Fruit fly (Drosophila melanogaster): ENCODE data around the gene Ubc7.

Gene Ubc7

DNA sequence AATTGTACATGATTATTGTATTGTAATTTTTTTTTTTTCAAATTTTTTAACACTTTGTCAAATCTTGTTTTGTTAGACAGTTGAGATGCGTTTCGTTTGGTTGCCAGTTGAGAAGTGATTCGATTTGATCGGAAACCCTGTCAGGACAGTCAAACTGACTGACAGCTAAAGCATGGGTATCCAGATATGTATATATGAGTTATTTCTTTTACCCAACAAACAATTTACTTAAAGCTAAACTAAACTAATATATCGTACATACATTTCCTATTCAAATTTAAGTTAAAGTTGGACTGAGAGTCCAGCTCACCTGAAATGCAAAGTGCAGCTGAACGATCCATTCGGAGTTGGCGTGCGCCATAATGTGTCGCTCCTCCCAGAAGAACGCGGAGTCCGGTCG lies 38.7 kb downstream of the Ubc7 start, which contains the start of gene CG9777:
Gene CG9777 (minus strand): TSS at position 101 of the 400 bp plus-strand sequence.
- TF ChIP-seq Sox15 (GFP tag; optimal IDR thresholded peaks at IDR 0.05) (no peak), lz (GFP tag; optimal IDR thresholded peaks at IDR 0.05) (no peak), Hr39 (GFP tag; optimal IDR thresholded peaks at IDR 0.05) (no peak), Blimp-1 (GFP tag; optimal IDR thresholded peaks at IDR 0.05) (no peak), Ets21C (GFP tag; optimal IDR thresholded peaks at IDR 0.05) (no peak), CG8119 (GFP tag; IDR thresholded peaks at IDR 0.05) (no peak), CG7368 (GFP tag; optimal IDR thresholded peaks at IDR 0.05) (no peak), dac (GFP tag; optimal IDR thresholded peaks at IDR 0.05) (no peak), OdsH (GFP tag; optimal IDR thresholded peaks at IDR 0.05) (no peak), CG1621 (tag; optimal IDR thresholded peaks at IDR 0.05) (no peak)

dm6 chrX:16633181-16633957 lies 39.9 kb downstream of the Ubc7 start:
- TF ChIP-seq CG3032 (tag; optimal IDR thresholded peaks at IDR 0.05) (no peak), OdsH (GFP tag; optimal IDR thresholded peaks at IDR 0.05) (no peak), CG6808 (GFP tag; optimal IDR thresholded peaks at IDR 0.05) (peak; percentile 70), Eip93F (GFP tag; optimal IDR thresholded peaks at IDR 0.05) (no peak), CG11902 (GFP tag; optimal IDR thresholded peaks at IDR 0.05) (no peak), Sox102F (GFP tag; optimal IDR thresholded peaks at IDR 0.05) (no peak), CG3919 (GFP tag; optimal IDR thresholded peaks at IDR 0.05) (no peak), CG34406 (GFP tag; optimal IDR thresholded peaks at IDR 0.05) (no peak), Gug (GFP tag; IDR thresholded peaks at IDR 0.05) (0 out of 2 replicates have a peak, but pooled peaks have one; percentile 28), CG11762 (GFP tag; optimal IDR thresholded peaks at IDR 0.05; ENCODE audit: insufficient read depth) (no peak), CG10669 (GFP tag; optimal IDR thresholded peaks at IDR 0.05) (no peak), Met (GFP tag; optimal IDR thresholded peaks at IDR 0.05) (no peak), Ets21C (GFP tag; optimal IDR thresholded peaks at IDR 0.05) (no peak), Smox (GFP tag; optimal IDR thresholded peaks at IDR 0.05) (no peak), fkh (GFP tag; optimal IDR thresholded peaks at IDR 0.05) (peak; percentile 58), CG10631 (GFP tag; optimal IDR thresholded peaks at IDR 0.05) (no peak), CG11294 (GFP tag; IDR thresholded peaks at IDR 0.05) (peak; percentile 15; the same call in 1 of the 2 replicates), Sox14 (GFP tag; optimal IDR thresholded peaks at IDR 0.05) (no peak), CG4318 (GFP tag; optimal IDR thresholded peaks at IDR 0.05) (no peak), dsx (GFP tag; optimal IDR thresholded peaks at IDR 0.05; ENCODE audit: poor library complexity, severe bottlenecking) (no peak), spab (GFP tag; optimal IDR thresholded peaks at IDR 0.05) (peak; percentile 12), dac (GFP tag; optimal IDR thresholded peaks at IDR 0.05) (peak; percentile 48), Hr39 (GFP tag; optimal IDR thresholded peaks at IDR 0.05) (no peak), fd85E (GFP tag; optimal IDR thresholded peaks at IDR 0.05) (no peak), CG7368 (GFP tag; optimal IDR thresholded peaks at IDR 0.05) (no peak), CG32006 (GFP tag; optimal IDR thresholded peaks at IDR 0.05) (peak; percentile 63), CG6792 (GFP tag; optimal IDR thresholded peaks at IDR 0.05) (no peak), Ets96B (tag; optimal IDR thresholded peaks at IDR 0.05) (peak; percentile 19), lz (GFP tag; optimal IDR thresholded peaks at IDR 0.05) (no peak), salr (GFP tag; optimal IDR thresholded peaks at IDR 0.05) (peak in 1 of 2 experiments; percentile 3), CG6163 (GFP tag; IDR thresholded peaks at IDR 0.05) (no peak), topi (GFP tag; optimal IDR thresholded peaks at IDR 0.05) (no peak), CG6276 (GFP tag; optimal IDR thresholded peaks at IDR 0.05) (peak; percentile 65), pdm3 (GFP tag; optimal IDR thresholded peaks at IDR 0.05) (no peak), CG8119 (GFP tag; IDR thresholded peaks at IDR 0.05) (0 out of 3 replicates have a peak, but pooled peaks have one; percentile 27), fd59A (GFP tag; optimal IDR thresholded peaks at IDR 0.05) (peak; percentile 17), Sox15 (GFP tag; optimal IDR thresholded peaks at IDR 0.05) (no peak), CG8632 (GFP tag; optimal IDR thresholded peaks at IDR 0.05) (no peak), CG1621 (tag; optimal IDR thresholded peaks at IDR 0.05) (no peak), eg (GFP tag; IDR thresholded peaks at IDR 0.05) (peak; percentile 25; the same call in 2 of the 3 replicates), ss (GFP tag; optimal IDR thresholded peaks at IDR 0.05) (no peak), CG15336 (GFP tag; IDR thresholded peaks at IDR 0.05) (peak; percentile 36; the same call in 1 of the 2 replicates), achi (GFP tag; optimal IDR thresholded peaks at IDR 0.05) (no peak), vri (GFP tag; optimal IDR thresholded peaks at IDR 0.05) (no peak), CG16779 (tag; optimal IDR thresholded peaks at IDR 0.05) (no peak)
